Worm (Caenorhabditis elegans): ENCODE results near the gene ugt-44.

DNA sequence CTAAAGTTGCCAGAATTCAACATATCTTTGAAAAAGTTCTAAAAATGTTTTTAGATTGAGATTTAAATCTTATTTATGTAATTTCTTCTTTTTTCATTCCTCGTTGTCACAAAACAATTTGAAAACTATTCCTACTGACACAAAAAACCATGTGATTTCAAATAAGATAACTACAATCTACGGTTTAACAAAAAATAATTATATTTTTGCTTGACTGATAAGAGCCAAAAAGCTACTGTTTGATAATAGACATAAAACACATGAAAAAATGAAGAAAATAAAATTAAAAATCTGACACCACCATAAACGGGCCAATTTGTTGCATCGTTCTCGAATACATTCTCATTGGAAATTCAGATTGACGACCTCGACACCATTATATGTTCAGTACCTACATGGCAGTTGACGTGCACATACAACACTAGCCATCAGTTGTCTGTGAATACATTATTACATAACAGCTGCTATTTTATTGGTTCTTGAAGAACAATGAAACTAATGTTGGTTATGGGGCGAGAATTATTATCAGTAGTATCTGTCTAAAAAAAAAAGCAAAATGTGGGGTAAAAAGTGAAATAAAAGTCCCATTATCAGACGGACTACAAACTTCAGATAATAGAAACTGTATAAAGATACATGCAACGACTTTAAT is 5.4 kb upstream of the ugt-44 start, which contains the start of gene ugt-43:
- TF ChIP-seq nhr-10 (tag; optimal IDR thresholded peaks at IDR 0.05): no peak
- TF ChIP-seq ZK546.5 (tag; optimal IDR thresholded peaks at IDR 0.05): no peak

Measured in whole organism, L2 larva.